Fruit fly (Drosophila melanogaster) whole organism, prepupa: Measurements from ENCODE around the gene Polr1F.

Experiments
- CG11762 ChIP-seq: fragments of 200-800 bp; sonication (Bioruptor generic); optimal IDR thresholded peaks from 3 replicates; lab custom pipeline; 2016; ENCODE audit warnings: missing biosample characterization, missing genetic modification characterization; ENCODE audit not compliant: insufficient read depth
- CG15336 ChIP-seq: fragments of 200-800 bp; sonication (Bioruptor generic); IDR thresholded peaks from 2 replicates; pipeline ENCODE4 v1.3.6; 2022; ENCODE audit warnings: missing biosample characterization, missing genetic modification characterization
- CG6276 ChIP-seq: fragments of 200-800 bp; sonication (Bioruptor generic); optimal IDR thresholded peaks from 2 replicates; lab custom pipeline; 2017; ENCODE audit warnings: missing biosample characterization, mild to moderate bottlenecking, missing genetic modification characterization
- Eip78C ChIP-seq: fragments of 200-800 bp; sonication (Bioruptor generic); peaks from one replicate; lab custom pipeline; 2016; ENCODE audit warnings: missing biosample characterization, missing genetic modification characterization
- Gug ChIP-seq: fragments of 200-800 bp; sonication (Bioruptor generic); IDR thresholded peaks from 2 replicates; pipeline ENCODE4 v1.3.6; 2022; ENCODE audit warnings: missing biosample characterization, missing genetic modification characterization
- Hr39 ChIP-seq: fragments of 200-800 bp; sonication (Bioruptor generic); optimal IDR thresholded peaks from 2 replicates; lab custom pipeline; 2016; ENCODE audit warnings: missing biosample characterization, missing genetic modification characterization
- Sox14 ChIP-seq: fragments of 200-800 bp; sonication (Bioruptor generic); optimal IDR thresholded peaks from 3 replicates; lab custom pipeline; 2016; ENCODE audit warnings: missing biosample characterization, missing genetic modification characterization
- Sox15 ChIP-seq: fragments of 200-800 bp; sonication (Bioruptor generic); optimal IDR thresholded peaks from 3 replicates; lab custom pipeline; 2016; ENCODE audit warnings: missing biosample characterization, missing genetic modification characterization
- esn ChIP-seq: fragments of 200-800 bp; sonication (Bioruptor generic); optimal IDR thresholded peaks from 2 replicates; lab custom pipeline; 2016; ENCODE audit warnings: missing biosample characterization, mild to moderate bottlenecking, missing genetic modification characterization, moderate library complexity
- fkh ChIP-seq: fragments of 200-800 bp; sonication (Bioruptor generic); optimal IDR thresholded peaks from 3 replicates; lab custom pipeline; 2017; ENCODE audit warnings: missing biosample characterization, mild to moderate bottlenecking, missing genetic modification characterization, moderate library complexity
- pdm3 ChIP-seq: fragments of 200-800 bp; sonication (Bioruptor generic); optimal IDR thresholded peaks from 3 replicates; lab custom pipeline; 2016; ENCODE audit warnings: missing biosample characterization, missing genetic modification characterization
- vri ChIP-seq: fragments of 200-800 bp; sonication (Bioruptor generic); optimal IDR thresholded peaks from 3 replicates; lab custom pipeline; 2016; ENCODE audit warnings: missing biosample characterization, mild to moderate bottlenecking, missing genetic modification characterization

- no peak for TF ChIP-seq pdm3 (GFP tag; lab: Kevin White, UChicago)
- no peak for TF ChIP-seq Eip78C
- TF ChIP-seq CG6276 (GFP tag; lab: Kevin White, UChicago): no peak
- TF ChIP-seq vri (GFP tag; lab: Kevin White, UChicago): peak; percentile 59
- no peak for TF ChIP-seq Hr39 (GFP tag; lab: Kevin White, UChicago)
- TF ChIP-seq Sox15 (GFP tag; lab: Kevin White, UChicago): no peak
- TF ChIP-seq fkh (GFP tag; lab: Kevin White, UChicago): no peak
- peak; percentile 45 for TF ChIP-seq esn (GFP tag; lab: Kevin White, UChicago)
- TF ChIP-seq CG15336 (GFP tag; lab: Robert Waterston, UW): no peak
- TF ChIP-seq CG11762 (GFP tag; lab: Kevin White, UChicago): no peak
- TF ChIP-seq Gug (GFP tag; lab: Robert Waterston, UW): no peak
- no peak for TF ChIP-seq Sox14 (GFP tag; lab: Kevin White, UChicago)
Measured at dm6 chr2L:6956725-6957124, 49.1 kb upstream of the Polr1F start, which contains the start of the genes CG13775 and CG3430.
